Fruit fly (Drosophila melanogaster) whole organism, embryonic: ENCODE data around the gene CG31897.

Source experiments
- B-H2 ChIP-seq: fragments of 200-800 bp; sonication (Bioruptor generic); optimal IDR thresholded peaks from 2 replicates; lab custom pipeline; 2018; ENCODE audit warnings: missing biosample characterization, mild to moderate bottlenecking, missing genetic modification characterization
- Bgb ChIP-seq: fragments of 200-800 bp; sonication (Bioruptor generic); IDR thresholded peaks from 2 replicates; pipeline ENCODE4 v1.3.6; 2022; ENCODE audit warnings: missing biosample characterization, missing genetic modification characterization; ENCODE audit not compliant: partially characterized antibody
- CG10209 ChIP-seq: fragments of 200-800 bp; sonication (Bioruptor generic); optimal IDR thresholded peaks from 3 replicates; lab custom pipeline; 2017; ENCODE audit warnings: missing biosample characterization, mild to moderate bottlenecking, missing genetic modification characterization, missing genetic modification reagents
- CG10267 ChIP-seq: fragments of 200-800 bp; sonication (Bioruptor generic); optimal IDR thresholded peaks from 2 replicates; lab custom pipeline; 2018; ENCODE audit warnings: missing biosample characterization, mild to moderate bottlenecking, missing genetic modification characterization, moderate library complexity
- CG11093 ChIP-seq: fragments of 200-800 bp; sonication (Bioruptor generic); IDR thresholded peaks from 3 replicates; pipeline ENCODE4 v1.3.6; 2022; ENCODE audit warnings: missing biosample characterization, missing genetic modification characterization
- CG11456 ChIP-seq: fragments of 200-800 bp; sonication (Bioruptor generic); IDR thresholded peaks from 3 replicates; pipeline ENCODE4 v1.3.6; 2022; ENCODE audit warnings: missing biosample characterization, missing genetic modification characterization
- CG11560 ChIP-seq: fragments of 200-800 bp; sonication (Bioruptor generic); IDR thresholded peaks from 3 replicates; pipeline ENCODE4 v1.3.6; 2022; ENCODE audit warnings: missing biosample characterization, missing genetic modification characterization
- CG13624 ChIP-seq: fragments of 200-800 bp; sonication (Bioruptor generic); optimal IDR thresholded peaks from 2 replicates; lab custom pipeline; 2016; ENCODE audit warnings: missing biosample characterization, missing genetic modification characterization
- CG15479 ChIP-seq: fragments of 200-800 bp; sonication (Bioruptor generic); optimal IDR thresholded peaks from 3 replicates; lab custom pipeline; 2019; ENCODE audit warnings: missing biosample characterization, mild to moderate bottlenecking, missing genetic modification characterization, moderate library complexity
- CG17568 ChIP-seq: fragments of 200-800 bp; sonication (Bioruptor generic); optimal IDR thresholded peaks from 2 replicates; lab custom pipeline; 2018; ENCODE audit warnings: missing biosample characterization, mild to moderate bottlenecking, missing genetic modification characterization, moderate library complexity
- CG34376 ChIP-seq: fragments of 200-800 bp; sonication (Bioruptor generic); optimal IDR thresholded peaks from 2 replicates; lab custom pipeline; 2018; ENCODE audit warnings: missing biosample characterization, mild to moderate bottlenecking, missing genetic modification characterization
- CG3995 ChIP-seq: fragments of 200-800 bp; sonication (Bioruptor generic); optimal IDR thresholded peaks from 3 replicates; lab custom pipeline; 2016; ENCODE audit warnings: missing biosample characterization, missing genetic modification characterization
- CG5180 ChIP-seq: fragments of 200-800 bp; sonication (Bioruptor generic); optimal IDR thresholded peaks from 3 replicates; lab custom pipeline; 2017; ENCODE audit warnings: missing biosample characterization, missing genetic modification characterization, mild to moderate bottlenecking, moderate library complexity, missing genetic modification reagents
- CG5245 ChIP-seq: fragments of 200-800 bp; sonication (Bioruptor generic); optimal IDR thresholded peaks from 3 replicates; lab custom pipeline; 2016; ENCODE audit warnings: missing biosample characterization, missing genetic modification characterization
- CG7271 ChIP-seq: fragments of 200-800 bp; sonication (Bioruptor generic); optimal IDR thresholded peaks from 2 replicates; lab custom pipeline; 2018; ENCODE audit warnings: missing biosample characterization, mild to moderate bottlenecking, missing genetic modification characterization, moderate library complexity
- CG7786 ChIP-seq: fragments of 200-800 bp; sonication (Bioruptor generic); optimal IDR thresholded peaks from 2 replicates; lab custom pipeline; 2016; ENCODE audit warnings: missing biosample characterization, missing genetic modification characterization
- CG8478 ChIP-seq: fragments of >200 bp; optimal IDR thresholded peaks from 2 replicates; lab custom pipeline; 2018
- CG9609 ChIP-seq: fragments of 200-800 bp; sonication (Bioruptor generic); optimal IDR thresholded peaks from 3 replicates; lab custom pipeline; 2016; ENCODE audit warnings: missing biosample characterization, missing genetic modification characterization
- CG9876 ChIP-seq: fragments of 200-800 bp; sonication (Bioruptor generic); optimal IDR thresholded peaks from 2 replicates; lab custom pipeline; 2016; ENCODE audit warnings: missing biosample characterization, missing genetic modification characterization
- CoRest ChIP-seq: fragments of 200-800 bp; sonication (Bioruptor generic); optimal IDR thresholded peaks from 3 replicates; lab custom pipeline; 2018; ENCODE audit warnings: missing biosample characterization, mild to moderate bottlenecking, missing genetic modification characterization, moderate library complexity
- Dad ChIP-seq: fragments of 200-800 bp; sonication (Bioruptor generic); optimal IDR thresholded peaks from 3 replicates; lab custom pipeline; 2016; ENCODE audit warnings: missing biosample characterization, missing genetic modification characterization
- Deaf1 ChIP-seq: fragments of 200-800 bp; optimal IDR thresholded peaks from 3 replicates; lab custom pipeline; 2019; ENCODE audit warnings: missing biosample characterization, mild to moderate bottlenecking, missing genetic modification characterization, moderate library complexity
- Dfd ChIP-seq, 2 experiments: fragments of >200 bp; optimal IDR thresholded peaks; 2 replicates each; lab custom pipeline; 2017; ENCODE audit warnings: missing biosample characterization in 2 of 2, missing genetic modification characterization in 2 of 2
- Ets97D ChIP-seq: fragments of 200-800 bp; sonication (Bioruptor generic); optimal IDR thresholded peaks from 3 replicates; lab custom pipeline; 2016; ENCODE audit warnings: missing biosample characterization, missing genetic modification characterization
- Gsc ChIP-seq: fragments of 200-800 bp; sonication (Bioruptor generic); IDR thresholded peaks from 2 replicates; pipeline ENCODE4 v1.3.6; 2022; ENCODE audit warnings: missing biosample characterization, missing genetic modification characterization
- HLH3B ChIP-seq: fragments of 200-800 bp; sonication (Bioruptor generic); IDR thresholded peaks from 2 replicates; pipeline ENCODE4 v1.3.6; 2022; ENCODE audit warnings: missing biosample characterization, missing genetic modification characterization
- HmgZ ChIP-seq: fragments of 200-800 bp; sonication (Bioruptor generic); optimal IDR thresholded peaks from 2 replicates; lab custom pipeline; 2018; ENCODE audit warnings: missing biosample characterization, mild to moderate bottlenecking, missing genetic modification characterization
- Hr78 ChIP-seq, 2 experiments: fragments of 200-800 bp in 1 of 2; fragments of >200 bp in 1 of 2; sonication (Bioruptor generic) in 1 of 2; optimal IDR thresholded peaks; 2 replicates each; lab custom pipeline; 2017 to 2019; ENCODE audit warnings: missing biosample characterization in 2 of 2, missing genetic modification characterization in 2 of 2, mild to moderate bottlenecking in 1 of 2, moderate library complexity in 1 of 2
- MESR4 ChIP-seq: fragments of 200-800 bp; sonication (Bioruptor generic); optimal IDR thresholded peaks from 2 replicates; lab custom pipeline; 2018; ENCODE audit warnings: missing biosample characterization, mild to moderate bottlenecking, missing genetic modification characterization, moderate library complexity
- Nf-YC ChIP-seq: fragments of 200-800 bp; optimal IDR thresholded peaks from 3 replicates; lab custom pipeline; 2019; ENCODE audit warnings: missing biosample characterization, mild to moderate bottlenecking, missing genetic modification characterization, moderate library complexity
- Vsx1 ChIP-seq: fragments of 200-800 bp; sonication (Bioruptor generic); optimal IDR thresholded peaks from 2 replicates; lab custom pipeline; 2017; ENCODE audit warnings: missing biosample characterization, mild to moderate bottlenecking, missing genetic modification characterization, missing genetic modification reagents
- chinmo ChIP-seq: fragments of 200-800 bp; sonication (Bioruptor generic); IDR thresholded peaks from 4 replicates; pipeline ENCODE4 v1.3.6; 2022; ENCODE audit warnings: missing biosample characterization, missing genetic modification characterization; ENCODE audit not compliant: partially characterized antibody
- dysf ChIP-seq: fragments of 200-800 bp; sonication (Bioruptor generic); IDR thresholded peaks from 3 replicates; pipeline ENCODE4 v1.3.6; 2022; ENCODE audit warnings: missing biosample characterization, missing genetic modification characterization
- ind ChIP-seq: fragments of 200-800 bp; sonication (Bioruptor generic); optimal IDR thresholded peaks from 3 replicates; lab custom pipeline; 2016; ENCODE audit warnings: missing biosample characterization, missing genetic modification characterization
- jumu ChIP-seq: fragments of 200-800 bp; sonication (Bioruptor generic); optimal IDR thresholded peaks from 3 replicates; lab custom pipeline; 2016; ENCODE audit warnings: missing biosample characterization, missing genetic modification characterization
- ken ChIP-seq: fragments of 200-800 bp; sonication (Bioruptor generic); IDR thresholded peaks from 3 replicates; pipeline ENCODE4 v1.3.6; 2022; ENCODE audit warnings: missing biosample characterization, missing genetic modification characterization
- mam ChIP-seq: fragments of 200-800 bp; sonication (Bioruptor generic); optimal IDR thresholded peaks from 3 replicates; lab custom pipeline; 2016; ENCODE audit warnings: missing biosample characterization, missing genetic modification characterization
- p53 ChIP-seq: fragments of 200-800 bp; sonication (Bioruptor generic); optimal IDR thresholded peaks from 2 replicates; lab custom pipeline; 2016; ENCODE audit warnings: missing biosample characterization, missing genetic modification characterization
- prd ChIP-seq, 3 experiments: fragments of >200 bp in 2 of 3; fragments of 200-800 bp in 1 of 3; sonication (Bioruptor generic) in 1 of 3; optimal IDR thresholded peaks in 2 of 3; IDR thresholded peaks in 1 of 3; 2 replicates in 2 of 3; 3 replicates in 1 of 3; pipeline versions ENCODE4 v1.3.6 to Lab custom; 2017 to 2022; ENCODE audit warnings: missing biosample characterization in 1 of 3, missing genetic modification characterization in 1 of 3
- ranshi ChIP-seq: fragments of 200-800 bp; sonication (Bioruptor generic); IDR thresholded peaks from 2 replicates; pipeline ENCODE4 v1.3.6; 2022; ENCODE audit warnings: missing biosample characterization, missing genetic modification characterization
- row ChIP-seq: fragments of 200-800 bp; sonication (Bioruptor generic); IDR thresholded peaks from 3 replicates; pipeline ENCODE4 v1.3.6; 2022; ENCODE audit warnings: missing biosample characterization, missing genetic modification characterization
- sima ChIP-seq: fragments of 200-800 bp; sonication (Bioruptor generic); optimal IDR thresholded peaks from 2 replicates; lab custom pipeline; 2016; ENCODE audit warnings: missing biosample characterization, missing genetic modification characterization
- sob ChIP-seq: fragments of 200-800 bp; sonication (Bioruptor generic); IDR thresholded peaks from 2 replicates; pipeline ENCODE4 v1.3.6; 2022; ENCODE audit warnings: missing biosample characterization, missing genetic modification characterization
- stwl ChIP-seq: fragments of 200-800 bp; sonication (Bioruptor generic); optimal IDR thresholded peaks from 3 replicates; lab custom pipeline; 2018; ENCODE audit warnings: missing biosample characterization, mild to moderate bottlenecking, missing genetic modification characterization, moderate library complexity
- tap ChIP-seq: fragments of 200-800 bp; optimal IDR thresholded peaks from 3 replicates; lab custom pipeline; 2019; ENCODE audit warnings: missing biosample characterization, mild to moderate bottlenecking, missing genetic modification characterization, moderate library complexity
- unc-4 ChIP-seq: fragments of 200-800 bp; sonication (Bioruptor generic); IDR thresholded peaks from 2 replicates; pipeline ENCODE4 v1.3.6; 2022; ENCODE audit warnings: missing biosample characterization, missing genetic modification characterization; ENCODE audit not compliant: partially characterized antibody
- vvl ChIP-seq: fragments of 200-800 bp; sonication (Bioruptor generic); IDR thresholded peaks from 2 replicates; pipeline ENCODE4 v1.3.6; 2022; ENCODE audit warnings: missing biosample characterization, missing genetic modification characterization
- wor ChIP-seq: fragments of 200-800 bp; sonication (Bioruptor generic); IDR thresholded peaks from 2 replicates; pipeline ENCODE4 v1.3.6; 2022; ENCODE audit warnings: missing biosample characterization, missing genetic modification characterization
- zen2 ChIP-seq: fragments of 200-800 bp; sonication (Bioruptor generic); IDR thresholded peaks from 3 replicates; pipeline ENCODE4 v1.3.6; 2022; ENCODE audit warnings: missing biosample characterization, missing genetic modification characterization; ENCODE audit not compliant: partially characterized antibody
- zfh2 ChIP-seq: fragments of 200-800 bp; sonication (Bioruptor generic); optimal IDR thresholded peaks from 2 replicates; lab custom pipeline; 2016; ENCODE audit warnings: missing biosample characterization, missing genetic modification characterization

Gene CG31897

dm6 chr2L:8437176-8437575 lies 5.1 kb upstream of the CG31897 start, which contains the start of the genes D12 and Chrac-14 (continued):
- no peak for TF ChIP-seq CG10209 (GFP tag; lab: Kevin White, UChicago)
- no peak for TF ChIP-seq Gsc
- TF ChIP-seq CG7271 (tag; lab: Kevin White, UChicago) = no peak
- peak; percentile 42 for TF ChIP-seq MESR4 (GFP tag; lab: Kevin White, UChicago)
- peak; percentile 29; the same call in 1 of the 3 replicates for TF ChIP-seq row
- no peak for TF ChIP-seq unc-4 (GFP tag; lab: Robert Waterston, UW)
- TF ChIP-seq Deaf1 (tag; lab: Kevin White, UChicago) = no peak
- peak; percentile 92 for TF ChIP-seq CG3995
- TF ChIP-seq p53 = no peak
- peak; percentile 9; the same call in 1 of the 2 replicates for TF ChIP-seq Bgb (GFP tag; lab: Robert Waterston, UW)
- peak; percentile 56; the same call in 1 of the 3 replicates for TF ChIP-seq ken (GFP tag; lab: Robert Waterston, UW)
- TF ChIP-seq ind (GFP tag; lab: Kevin White, UChicago) = peak; percentile 25
- peak; percentile 14 for TF ChIP-seq CG7786 (GFP tag; lab: Kevin White, UChicago)
- TF ChIP-seq sob (GFP tag; lab: Robert Waterston, UW) = peak; percentile 69; the same call in 1 of the 2 replicates
- no peak for TF ChIP-seq CG9876 (GFP tag; lab: Kevin White, UChicago)
- no peak for TF ChIP-seq wor (GFP tag; lab: Robert Waterston, UW)
- TF ChIP-seq HmgZ = peak; percentile 18
- no peak for TF ChIP-seq CG11456 (GFP tag; lab: Robert Waterston, UW)
- TF ChIP-seq CG15479 (GFP tag; lab: Kevin White, UChicago) = no peak
- no peak for TF ChIP-seq HLH3B (GFP tag; lab: Robert Waterston, UW)
- no peak for TF ChIP-seq prd (optimal IDR thresholded peaks at IDR 0.05; lab: Kevin White, UChicago)
- no peak for TF ChIP-seq prd (GFP tag; IDR thresholded peaks at IDR 0.05; lab: Robert Waterston, UW)
- TF ChIP-seq B-H2 = peak; percentile 15
- no peak for TF ChIP-seq zen2 (GFP tag; lab: Robert Waterston, UW)
- TF ChIP-seq CoRest (tag; lab: Kevin White, UChicago) = no peak
- no peak for TF ChIP-seq Vsx1 (GFP tag; lab: Kevin White, UChicago)
- TF ChIP-seq CG10267 (tag; lab: Kevin White, UChicago) = peak; percentile 93
- 0 out of 4 replicates have a peak, but pooled peaks have one; percentile 10 for TF ChIP-seq chinmo (GFP tag; lab: Robert Waterston, UW)
- peak; percentile 37 for TF ChIP-seq mam (GFP tag; lab: Kevin White, UChicago)
- TF ChIP-seq CG5180 (GFP tag; lab: Kevin White, UChicago) = no peak
- TF ChIP-seq zfh2 (GFP tag; lab: Kevin White, UChicago) = peak; percentile 14
- 0 out of 3 replicates have a peak, but pooled peaks have one; percentile 15 for TF ChIP-seq dysf (GFP tag; lab: Robert Waterston, UW)
- 0 out of 2 replicates have a peak, but pooled peaks have one; percentile 17 for TF ChIP-seq vvl (GFP tag; lab: Robert Waterston, UW)
- no peak for TF ChIP-seq CG11560 (tag; lab: Robert Waterston, UW)
- TF ChIP-seq CG9609 = no peak
- TF ChIP-seq Nf-YC = no peak
- no peak for TF ChIP-seq Dfd (GFP tag; optimal IDR thresholded peaks at IDR 0.05; lab: Kevin White, UChicago)
- TF ChIP-seq tap (tag; lab: Kevin White, UChicago) = no peak
- no peak for TF ChIP-seq CG5245 (GFP tag; lab: Kevin White, UChicago)
- TF ChIP-seq CG11093 (GFP tag; lab: Robert Waterston, UW) = no peak
- TF ChIP-seq ranshi (GFP tag; lab: Robert Waterston, UW) = no peak
- TF ChIP-seq stwl (tag; lab: Kevin White, UChicago) = peak; percentile 68
- no peak for TF ChIP-seq Dad (GFP tag; lab: Kevin White, UChicago)
- TF ChIP-seq jumu = peak; percentile 36
- peak; percentile 12 for TF ChIP-seq Ets97D
- TF ChIP-seq CG8478 (lab: Kevin White, UChicago) = no peak
- no peak for TF ChIP-seq sima (GFP tag; lab: Kevin White, UChicago)
- TF ChIP-seq CG13624 (GFP tag; lab: Kevin White, UChicago) = no peak
- no peak for TF ChIP-seq CG34376 (GFP tag; lab: Kevin White, UChicago)
- no peak for TF ChIP-seq CG17568 (GFP tag; lab: Kevin White, UChicago)
- TF ChIP-seq Hr78 (GFP tag; optimal IDR thresholded peaks at IDR 0.05; lab: Kevin White, UChicago) = no peak
